Worm (Caenorhabditis elegans): ENCODE results near the gene ten-1.

Gene ten-1

ce11 chrIII:6816930-6817329, 3.8 kb upstream of the ten-1 start, which contains the start of gene F28F5.4:
TSS of gene F28F5.4 (minus strand) at chrIII:6817033.
- TF ChIP-seq egl-27 (tag; optimal IDR thresholded peaks at IDR 0.05): no peak
- no peak for TF ChIP-seq nhr-12 (tag; optimal IDR thresholded peaks at IDR 0.05)
- no peak for TF ChIP-seq nhr-237 (tag; optimal IDR thresholded peaks at IDR 0.05)
- no peak for TF ChIP-seq mdl-1 (tag; optimal IDR thresholded peaks at IDR 0.05)
- peak; percentile 33 for TF ChIP-seq nhr-129 (tag; optimal IDR thresholded peaks at IDR 0.05)
- TF ChIP-seq lin-39 (tag; optimal IDR thresholded peaks at IDR 0.05): no peak
- TF ChIP-seq unc-39 (tag; optimal IDR thresholded peaks at IDR 0.05): no peak
- no peak for TF ChIP-seq aly-2 (tag; optimal IDR thresholded peaks at IDR 0.05)
- TF ChIP-seq F13H6.1 (tag; optimal IDR thresholded peaks at IDR 0.05): peak; percentile 17

- TF ChIP-seq F13H6.1 (tag; optimal IDR thresholded peaks at IDR 0.05) (peak; percentile 14), elt-3 (tag; optimal IDR thresholded peaks at IDR 0.05) (no peak), blmp-1 (tag; optimal IDR thresholded peaks at IDR 0.05; ENCODE audit: insufficient read depth) (no peak), ztf-11 (tag; optimal IDR thresholded peaks at IDR 0.05) (no peak), fos-1 (tag; optimal IDR thresholded peaks at IDR 0.05) (peak; percentile 47), crh-2 (tag; optimal IDR thresholded peaks at IDR 0.05) (peak; percentile 17)
Measured at ce11 chrIII:6818037-6818436, 2.7 kb upstream of the ten-1 start.

- no peak for TF ChIP-seq lin-39 (tag; optimal IDR thresholded peaks at IDR 0.05)
- no peak for TF ChIP-seq crh-2 (tag; optimal IDR thresholded peaks at IDR 0.05)
- TF ChIP-seq F13H6.1 (tag; optimal IDR thresholded peaks at IDR 0.05): peak; percentile 21
- TF ChIP-seq lin-11 (tag; optimal IDR thresholded peaks at IDR 0.05): no peak
- TF ChIP-seq sma-9 (GFP tag; optimal IDR thresholded peaks at IDR 0.05): peak; percentile 59
- no peak for TF ChIP-seq sma-9 (tag; optimal IDR thresholded peaks at IDR 0.05)
- TF ChIP-seq fos-1 (tag; optimal IDR thresholded peaks at IDR 0.05): peak; percentile 84
- TF ChIP-seq gmeb-1 (tag; optimal IDR thresholded peaks at IDR 0.05): peak; percentile 10
- no peak for TF ChIP-seq egl-27 (tag; optimal IDR thresholded peaks at IDR 0.05)
- TF ChIP-seq C34F6.9 (tag; optimal IDR thresholded peaks at IDR 0.05): no peak
Measured at ce11 chrIII:6819322-6819901, 1.3 kb upstream of the ten-1 start, which contains the start of gene F28F5.6. TSS of gene F28F5.6 (minus strand) at chrIII:6819372.

ce11 chrIII:6822790-6823189, 2.1 kb downstream of the ten-1 start:
- TF ChIP-seq unc-55 (GFP tag; optimal IDR thresholded peaks at IDR 0.05): no peak
- TF ChIP-seq mab-5 (tag; optimal IDR thresholded peaks at IDR 0.05): no peak

- TF ChIP-seq Y55F3AM.14 (GFP tag; optimal IDR thresholded peaks at IDR 0.05) (no peak), gmeb-1 (tag; optimal IDR thresholded peaks at IDR 0.05) (no peak), fos-1 (tag; optimal IDR thresholded peaks at IDR 0.05) (no peak), alr-1 (tag; optimal IDR thresholded peaks at IDR 0.05) (no peak), aly-2 (tag; optimal IDR thresholded peaks at IDR 0.05) (no peak), elt-3 (tag; optimal IDR thresholded peaks at IDR 0.05) (no peak), nhr-11 (tag; optimal IDR thresholded peaks at IDR 0.05) (no peak), ztf-4 (tag; optimal IDR thresholded peaks at IDR 0.05) (no peak), nhr-10 (tag; optimal IDR thresholded peaks at IDR 0.05) (no peak), C34F6.9 (tag; optimal IDR thresholded peaks at IDR 0.05) (no peak)
Measured at ce11 chrIII:6826137-6826536, 5.4 kb downstream of the ten-1 start.

ce11 chrIII:6831312-6831711, 10.6 kb downstream of the ten-1 start:
- TF ChIP-seq mab-5 (tag; optimal IDR thresholded peaks at IDR 0.05) (no peak), ztf-4 (tag; optimal IDR thresholded peaks at IDR 0.05) (no peak), elt-3 (tag; optimal IDR thresholded peaks at IDR 0.05) (no peak), gmeb-1 (tag; optimal IDR thresholded peaks at IDR 0.05) (no peak)

ce11 chrIII:6837320-6837719, 16.6 kb downstream of the ten-1 start:
- no peak for TF ChIP-seq nhr-10 (tag; optimal IDR thresholded peaks at IDR 0.05)
- no peak for TF ChIP-seq unc-39 (tag; optimal IDR thresholded peaks at IDR 0.05)
- TF ChIP-seq nhr-129 (tag; optimal IDR thresholded peaks at IDR 0.05): no peak
- TF ChIP-seq nhr-23 (tag; optimal IDR thresholded peaks at IDR 0.05): no peak
- no peak for TF ChIP-seq peb-1 (tag; optimal IDR thresholded peaks at IDR 0.05)
- TF ChIP-seq Y55F3AM.14 (GFP tag; optimal IDR thresholded peaks at IDR 0.05): no peak
- no peak for TF ChIP-seq lin-13 (GFP tag; optimal IDR thresholded peaks at IDR 0.05)
- no peak for TF ChIP-seq ama-1 (optimal IDR thresholded peaks at IDR 0.05)
- TF ChIP-seq lin-11 (tag; optimal IDR thresholded peaks at IDR 0.05): no peak
- TF ChIP-seq aly-2 (tag; optimal IDR thresholded peaks at IDR 0.05): no peak

Data from whole organism, L2 larva.